Worm (Caenorhabditis elegans) whole organism, young adult: ENCODE data around the gene clec-28.

Source experiments
- B0336.3 ChIP-seq: fragments of 200-800 bp; sonication (Bioruptor generic); IDR thresholded peaks from 2 replicates; pipeline ENCODE4 v1.3.6; 2022; ENCODE audit warnings: missing genetic modification characterization, missing compliant biosample characterization
- C06A6.2 ChIP-seq: fragments of 200-800 bp; sonication (Bioruptor generic); conservative IDR thresholded peaks from 2 replicates; pipeline ENCODE4 v1.3.6; 2022; ENCODE audit warnings: missing genetic modification characterization, missing compliant biosample characterization
- C17E4.6 ChIP-seq: fragments of 200-800 bp; sonication (Bioruptor generic); IDR thresholded peaks from 2 replicates; pipeline ENCODE4 v1.3.6; 2022; ENCODE audit warnings: missing genetic modification reagents, missing genetic modification characterization, missing compliant biosample characterization
- F23B12.7 ChIP-seq: sonication (generic microtip); optimal IDR thresholded peaks from 2 replicates; lab custom pipeline; 2017; ENCODE audit warnings: missing genetic modification characterization, mild to moderate bottlenecking, missing compliant biosample characterization, antibody characterized with exemption, moderate library complexity; ENCODE audit not compliant: insufficient read depth
- F37B4.10 ChIP-seq: fragments of 200-800 bp; sonication (Bioruptor generic); IDR thresholded peaks from 2 replicates; pipeline ENCODE4 v1.3.6; 2022; ENCODE audit warnings: missing genetic modification characterization, missing compliant biosample characterization
- F49E8.2 ChIP-seq: sonication (generic microtip); optimal IDR thresholded peaks from 3 replicates; lab custom pipeline; 2017; ENCODE audit warnings: missing genetic modification characterization, mild to moderate bottlenecking, missing compliant biosample characterization, antibody characterized with exemption, moderate library complexity; ENCODE audit not compliant: insufficient read depth
- K12H6.12 ChIP-seq: fragments of 200-800 bp; sonication (Bioruptor generic); optimal IDR thresholded peaks from 2 replicates; lab custom pipeline; 2018; ENCODE audit warnings: mild to moderate bottlenecking, missing genetic modification characterization, missing compliant biosample characterization
- Y56A3A.18 ChIP-seq: fragments of 200-800 bp; sonication (Bioruptor generic); IDR thresholded peaks from 2 replicates; pipeline ENCODE4 v1.3.6; 2022; ENCODE audit warnings: missing genetic modification reagents, missing genetic modification characterization, missing compliant biosample characterization
- Y95B8A.8 ChIP-seq: fragments of 200-800 bp; sonication (Bioruptor generic); IDR thresholded peaks from 2 replicates; pipeline ENCODE4 v1.3.6; 2022; ENCODE audit warnings: missing genetic modification reagents, missing genetic modification characterization, missing compliant biosample characterization
- ZK185.1 ChIP-seq: sonication (generic microtip); optimal IDR thresholded peaks from 2 replicates; lab custom pipeline; 2016; ENCODE audit warnings: mild to moderate bottlenecking, missing genetic modification characterization, missing compliant biosample characterization; ENCODE audit not compliant: poor library complexity, severe bottlenecking
- akir-1 ChIP-seq: fragments of 200-800 bp; sonication (Bioruptor generic); optimal IDR thresholded peaks from 2 replicates; lab custom pipeline; 2018; ENCODE audit warnings: mild to moderate bottlenecking, missing genetic modification characterization, moderate library complexity, missing compliant biosample characterization
- attf-6 ChIP-seq: fragments of 200-800 bp; sonication (Bioruptor generic); IDR thresholded peaks from 2 replicates; pipeline ENCODE4 v1.3.6; 2022; ENCODE audit warnings: missing genetic modification reagents, missing genetic modification characterization, missing compliant biosample characterization
- ceh-58 ChIP-seq: fragments of 200-800 bp; sonication (Bioruptor generic); IDR thresholded peaks from 2 replicates; pipeline ENCODE4 v1.3.6; 2022; ENCODE audit warnings: missing genetic modification characterization, missing compliant biosample characterization
- dpff-1 ChIP-seq: sonication (generic microtip); optimal IDR thresholded peaks from 2 replicates; lab custom pipeline; 2017; ENCODE audit warnings: mild to moderate bottlenecking, missing genetic modification characterization, missing compliant biosample characterization
- ets-4 ChIP-seq: fragments of 200-800 bp; sonication (Bioruptor generic); optimal IDR thresholded peaks from 2 replicates; lab custom pipeline; 2018; ENCODE audit warnings: mild to moderate bottlenecking, missing genetic modification characterization, missing compliant biosample characterization
- hmg-1.2 ChIP-seq: fragments of 200-800 bp; sonication (Bioruptor generic); IDR thresholded peaks from 2 replicates; pipeline ENCODE4 v1.3.6; 2022; ENCODE audit warnings: missing genetic modification reagents, missing genetic modification characterization, missing compliant biosample characterization
- hsf-1 ChIP-seq: fragments of 200-800 bp; sonication (Bioruptor generic); IDR thresholded peaks from 2 replicates; pipeline ENCODE4 v1.3.6; 2022; ENCODE audit warnings: missing genetic modification reagents, missing genetic modification characterization, missing compliant biosample characterization
- lag-1 ChIP-seq: fragments of 200-800 bp; sonication (Bioruptor generic); IDR thresholded peaks from 2 replicates; pipeline ENCODE4 v1.3.6; 2022; ENCODE audit warnings: missing genetic modification reagents, missing genetic modification characterization, missing compliant biosample characterization
- let-607 ChIP-seq, 2 experiments: fragments of 200-800 bp in 1 of 2; sonication (Bioruptor generic) in 1 of 2; sonication (generic microtip) in 1 of 2; optimal IDR thresholded peaks; 2 replicates each; lab custom pipeline; 2016 to 2018; ENCODE audit warnings: mild to moderate bottlenecking in 2 of 2, missing compliant biosample characterization in 2 of 2, missing genetic modification characterization in 2 of 2, moderate library complexity in 2 of 2, missing genotype in 1 of 2
- lin-54 ChIP-seq: fragments of 200-800 bp; sonication (Bioruptor generic); optimal IDR thresholded peaks from 2 replicates; lab custom pipeline; 2018; ENCODE audit warnings: mild to moderate bottlenecking, missing genetic modification characterization, missing compliant biosample characterization
- lir-1 ChIP-seq: fragments of 200-800 bp; sonication (Bioruptor generic); conservative IDR thresholded peaks from 2 replicates; pipeline ENCODE4 v1.3.6; 2022; ENCODE audit warnings: missing genetic modification reagents, missing genetic modification characterization, missing compliant biosample characterization
- lsl-1 ChIP-seq: fragments of 200-800 bp; sonication (Bioruptor generic); optimal IDR thresholded peaks from 2 replicates; lab custom pipeline; 2018; ENCODE audit warnings: mild to moderate bottlenecking, missing genetic modification characterization, moderate library complexity, missing compliant biosample characterization
- nhr-27 ChIP-seq: fragments of 200-800 bp; sonication (Bioruptor generic); optimal IDR thresholded peaks from 2 replicates; lab custom pipeline; 2018; ENCODE audit warnings: mild to moderate bottlenecking, missing genetic modification characterization, moderate library complexity, missing compliant biosample characterization
- repo-1 ChIP-seq: sonication (generic microtip); optimal IDR thresholded peaks from 2 replicates; lab custom pipeline; 2017; ENCODE audit warnings: mild to moderate bottlenecking, missing genetic modification characterization, missing compliant biosample characterization
- somi-1 ChIP-seq: fragments of 200-800 bp; sonication (Bioruptor generic); optimal IDR thresholded peaks from 2 replicates; lab custom pipeline; 2018; ENCODE audit warnings: mild to moderate bottlenecking, missing genetic modification characterization, missing compliant biosample characterization
- tbx-9 ChIP-seq: sonication (generic microtip); optimal IDR thresholded peaks from 2 replicates; lab custom pipeline; 2016; ENCODE audit warnings: borderline replicate concordance, missing genetic modification characterization, inconsistent platforms, missing compliant biosample characterization
- tlf-1 ChIP-seq: fragments of 200-800 bp; sonication (Bioruptor generic); optimal IDR thresholded peaks from 2 replicates; lab custom pipeline; 2018; ENCODE audit warnings: mild to moderate bottlenecking, missing genetic modification characterization, missing compliant biosample characterization
- ztf-25 ChIP-seq: fragments of 200-800 bp; sonication (Bioruptor generic); IDR thresholded peaks from 2 replicates; pipeline ENCODE4 v1.3.6; 2022; ENCODE audit warnings: missing genetic modification reagents, missing genetic modification characterization, missing compliant biosample characterization
- ztf-28 ChIP-seq: fragments of 200-800 bp; sonication (Bioruptor generic); IDR thresholded peaks from 2 replicates; pipeline ENCODE4 v1.3.6; 2022; ENCODE audit warnings: missing genetic modification reagents, missing genetic modification characterization, missing compliant biosample characterization

Gene clec-28

DNA sequence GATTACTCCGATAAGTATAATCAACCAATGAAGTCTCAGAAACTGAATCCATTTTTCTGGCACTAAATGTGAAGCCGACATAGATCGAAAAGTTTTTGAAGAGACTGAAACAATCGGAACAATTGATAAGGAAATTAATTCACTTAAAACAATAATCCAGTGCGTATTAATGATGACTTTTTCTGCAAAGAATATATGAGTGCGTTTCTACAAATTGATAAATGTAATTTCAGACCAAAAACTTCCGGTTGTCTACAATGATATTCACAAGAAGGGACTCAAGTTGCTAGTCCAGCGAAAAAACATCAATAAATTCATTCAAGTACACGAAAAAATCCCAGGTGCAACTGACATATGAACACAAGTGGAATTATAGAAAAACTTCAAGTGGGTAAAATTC lies 4.2 kb downstream of the clec-28 start, which contains the start of gene clec-33:
Gene clec-33, minus strand, starts transcription at position 101 of the 400 bp plus-strand sequence.
- TF ChIP-seq ceh-58 (GFP tag; lab: Robert Waterston, UW), result no peak
- TF ChIP-seq ets-4, result no peak
- no peak for TF ChIP-seq lin-54 (GFP tag; lab: Kevin White, UChicago)
- TF ChIP-seq hmg-1.2 (GFP tag; lab: Robert Waterston, UW), result no peak
- no peak for TF ChIP-seq dpff-1 (tag; lab: Kevin White, UChicago)
- no peak for TF ChIP-seq attf-6 (GFP tag; lab: Robert Waterston, UW)
- TF ChIP-seq hsf-1 (GFP tag; lab: Robert Waterston, UW), result no peak
- no peak for TF ChIP-seq F37B4.10 (GFP tag; lab: Robert Waterston, UW)

ce11 chrV:16871387-16871786 lies 5.9 kb downstream of the clec-28 start, which contains the start of gene thn-4:
Gene thn-4 (minus strand): TSS chrV:16871487.
- TF ChIP-seq tbx-9 (tag; lab: Kevin White, UChicago) (no peak), Y95B8A.8 (GFP tag; lab: Robert Waterston, UW) (no peak), lag-1 (GFP tag; lab: Robert Waterston, UW) (no peak), ztf-28 (GFP tag; lab: Robert Waterston, UW) (no peak)

ce11 chrV:16873642-16874041 lies 8.1 kb downstream of the clec-28 start, which contains the start of gene srw-23:
Gene srw-23 (plus strand): TSS chrV:16873942.
- TF ChIP-seq F49E8.2 (tag; lab: Kevin White, UChicago) (no peak), Y56A3A.18 (GFP tag; lab: Robert Waterston, UW) (no peak), dpff-1 (tag; lab: Kevin White, UChicago) (no peak), B0336.3 (GFP tag; lab: Robert Waterston, UW) (no peak), attf-6 (GFP tag; lab: Robert Waterston, UW) (no peak)

DNA sequence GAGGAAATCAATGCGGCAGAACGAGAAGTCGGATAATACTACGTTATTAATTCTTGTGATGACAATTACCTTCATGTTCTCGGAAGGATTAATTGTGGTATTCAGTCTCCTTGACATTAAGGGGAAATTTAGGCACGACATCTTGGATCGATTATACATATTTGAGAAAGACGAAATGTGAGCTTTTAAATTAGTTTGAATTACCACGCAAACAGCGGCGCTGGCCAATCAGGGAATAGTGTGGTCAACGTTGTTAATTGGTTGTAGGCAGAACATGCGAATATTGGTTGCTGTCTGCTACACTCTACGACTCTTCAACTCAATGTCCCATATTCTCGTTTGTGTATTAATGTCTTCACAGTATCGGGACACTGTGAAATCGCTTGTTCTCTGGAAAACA lies 9.5 kb downstream of the clec-28 start, which contains the start of gene F49A5.10:
Gene F49A5.10, plus strand, starts transcription at position 301 of the 400 bp plus-strand sequence.
- TF ChIP-seq ZK185.1 (tag; lab: Kevin White, UChicago), result no peak
- TF ChIP-seq somi-1 (GFP tag; lab: Kevin White, UChicago), result no peak
- no peak for TF ChIP-seq C06A6.2
- TF ChIP-seq lir-1 (GFP tag; lab: Robert Waterston, UW), result no peak
- no peak for TF ChIP-seq lsl-1 (GFP tag; lab: Kevin White, UChicago)
- TF ChIP-seq ztf-25 (GFP tag; lab: Robert Waterston, UW), result no peak
- TF ChIP-seq K12H6.12 (tag; lab: Kevin White, UChicago), result no peak
- no peak for TF ChIP-seq repo-1 (tag; lab: Kevin White, UChicago)
- TF ChIP-seq hsf-1 (GFP tag; lab: Robert Waterston, UW), result no peak

DNA sequence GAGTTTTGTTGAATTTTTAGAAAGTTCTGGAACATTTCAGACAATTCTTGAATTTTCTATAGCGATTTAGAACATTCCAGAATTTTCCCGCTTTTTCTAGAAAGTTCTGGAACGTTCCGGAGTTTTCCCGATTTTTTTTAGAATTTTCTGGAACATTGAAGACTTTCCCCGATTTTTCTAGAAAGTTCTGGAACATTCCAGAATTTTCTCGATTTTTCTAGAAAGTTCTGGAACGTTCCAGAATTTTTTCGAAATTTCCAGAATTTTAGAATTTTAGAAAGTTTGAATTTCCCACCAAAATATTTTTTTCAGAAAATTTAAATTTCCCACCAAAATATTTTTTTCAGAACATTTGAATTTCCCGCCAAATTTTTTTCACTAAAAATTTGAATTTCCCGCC lies 11.6 kb downstream of the clec-28 start:
- TF ChIP-seq hsf-1 (GFP tag; lab: Robert Waterston, UW), result peak; percentile 92
- TF ChIP-seq, all 124 proteins: peak for 1; not testable (repeated sequence) for 123

DNA sequence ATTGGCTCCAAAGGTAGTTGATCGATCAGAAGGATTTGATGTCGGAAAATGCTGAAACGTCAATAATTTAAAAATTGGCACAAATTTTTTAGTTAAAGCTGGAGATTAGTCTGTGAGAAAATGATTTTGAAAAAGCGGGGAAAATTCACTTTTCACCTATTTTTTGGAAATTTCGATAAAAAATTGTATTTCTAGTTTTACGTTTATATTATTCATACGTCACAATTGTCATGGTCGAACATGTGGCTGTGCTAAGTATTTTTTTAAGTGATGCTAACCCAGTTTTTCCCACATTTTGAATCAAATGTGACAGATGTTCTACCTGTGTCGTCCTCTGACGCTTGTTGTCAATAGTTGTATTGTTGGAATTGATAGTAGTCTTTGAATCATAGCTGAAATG lies 14.0 kb downstream of the clec-28 start:
- TF ChIP-seq F23B12.7 (no peak), K12H6.12 (tag; lab: Kevin White, UChicago) (no peak), C17E4.6 (GFP tag; lab: Robert Waterston, UW) (no peak), nhr-27 (tag; lab: Kevin White, UChicago) (no peak), lir-1 (GFP tag; lab: Robert Waterston, UW) (no peak), tlf-1 (GFP tag; lab: Kevin White, UChicago) (no peak), akir-1 (no peak), let-607 (tag; optimal IDR thresholded peaks at IDR 0.05; lab: Kevin White, UChicago) (no peak)
